Fruit fly (Drosophila melanogaster) whole organism, embryonic: ENCODE results near the gene cort.
A peak's percentile ranks its signal among the peaks of the same experiment; 100 is the strongest.

Experiments
- Atf6 ChIP-seq: fragments of 200-800 bp; sonication (Bioruptor generic); IDR thresholded peaks from 2 replicates; pipeline ENCODE4 v1.3.6; 2022; ENCODE audit warnings: missing biosample characterization, missing genetic modification characterization
- CG1024 ChIP-seq: fragments of 200-800 bp; sonication (Bioruptor generic); IDR thresholded peaks from 2 replicates; pipeline ENCODE4 v1.3.6; 2022; ENCODE audit warnings: missing biosample characterization, missing genetic modification characterization
- CG10366 ChIP-seq: fragments of 200-800 bp; sonication (Bioruptor generic); IDR thresholded peaks from 2 replicates; pipeline ENCODE4 v1.3.6; 2022; ENCODE audit warnings: missing biosample characterization, missing genetic modification characterization
- CG10565 ChIP-seq: fragments of 200-800 bp; sonication (Bioruptor generic); optimal IDR thresholded peaks from 3 replicates; lab custom pipeline; 2016; ENCODE audit warnings: missing biosample characterization, mild to moderate bottlenecking, missing genetic modification characterization
- CG12071 ChIP-seq: fragments of 200-800 bp; sonication (Bioruptor generic); optimal IDR thresholded peaks from 3 replicates; lab custom pipeline; 2018; ENCODE audit warnings: missing biosample characterization, mild to moderate bottlenecking, missing genetic modification characterization
- CG12236 ChIP-seq: fragments of 200-800 bp; sonication (Bioruptor generic); optimal IDR thresholded peaks from 2 replicates; lab custom pipeline; 2016; ENCODE audit warnings: missing biosample characterization, missing genetic modification characterization
- CG13775 ChIP-seq: fragments of 200-800 bp; sonication (Bioruptor generic); optimal IDR thresholded peaks from 3 replicates; lab custom pipeline; 2017; ENCODE audit warnings: missing biosample characterization, mild to moderate bottlenecking, missing genetic modification characterization
- CG1529 ChIP-seq: fragments of 200-800 bp; sonication (Bioruptor generic); optimal IDR thresholded peaks from 3 replicates; lab custom pipeline; 2018; ENCODE audit warnings: missing biosample characterization, missing genetic modification characterization
- CG17361 ChIP-seq: fragments of 200-800 bp; sonication (Bioruptor generic); IDR thresholded peaks from 3 replicates; pipeline ENCODE4 v1.3.6; 2022; ENCODE audit warnings: missing biosample characterization, missing genetic modification characterization
- CG31365 ChIP-seq: fragments of 200-800 bp; sonication (Bioruptor generic); optimal IDR thresholded peaks from 2 replicates; lab custom pipeline; 2018; ENCODE audit warnings: missing biosample characterization, mild to moderate bottlenecking, missing genetic modification characterization
- CG34376 ChIP-seq: fragments of 200-800 bp; sonication (Bioruptor generic); optimal IDR thresholded peaks from 2 replicates; lab custom pipeline; 2018; ENCODE audit warnings: missing biosample characterization, mild to moderate bottlenecking, missing genetic modification characterization
- CG5180 ChIP-seq: fragments of 200-800 bp; sonication (Bioruptor generic); optimal IDR thresholded peaks from 3 replicates; lab custom pipeline; 2017; ENCODE audit warnings: missing biosample characterization, missing genetic modification characterization, mild to moderate bottlenecking, moderate library complexity, missing genetic modification reagents
- CG6689 ChIP-seq: fragments of 200-800 bp; sonication (Bioruptor generic); IDR thresholded peaks from 2 replicates; pipeline ENCODE4 v1.3.6; 2022; ENCODE audit warnings: missing biosample characterization, missing genetic modification characterization
- CG6813 ChIP-seq: fragments of 200-800 bp; sonication (Bioruptor generic); optimal IDR thresholded peaks from 2 replicates; lab custom pipeline; 2017; ENCODE audit warnings: missing biosample characterization, missing genetic modification characterization, mild to moderate bottlenecking, moderate library complexity, missing genetic modification reagents
- CG8281 ChIP-seq: fragments of 200-800 bp; sonication (Bioruptor generic); optimal IDR thresholded peaks from 2 replicates; lab custom pipeline; 2018; ENCODE audit warnings: missing biosample characterization, mild to moderate bottlenecking, missing genetic modification characterization, moderate library complexity
- CG8478 ChIP-seq: fragments of >200 bp; optimal IDR thresholded peaks from 2 replicates; lab custom pipeline; 2018
- CHES-1-like ChIP-seq: fragments of 200-800 bp; sonication (Bioruptor generic); optimal IDR thresholded peaks from 2 replicates; lab custom pipeline; 2016; ENCODE audit warnings: missing biosample characterization, missing genetic modification characterization
- D19A ChIP-seq: fragments of 200-800 bp; optimal IDR thresholded peaks from 3 replicates; lab custom pipeline; 2019; ENCODE audit warnings: missing biosample characterization, mild to moderate bottlenecking, missing genetic modification characterization, moderate library complexity
- HLH4C ChIP-seq: fragments of 200-800 bp; sonication (Bioruptor generic); IDR thresholded peaks from 3 replicates; pipeline ENCODE4 v1.3.6; 2022; ENCODE audit warnings: missing biosample characterization, missing genetic modification characterization; ENCODE audit not compliant: partially characterized antibody
- Meics ChIP-seq: fragments of 200-800 bp; sonication (Bioruptor generic); optimal IDR thresholded peaks from 2 replicates; lab custom pipeline; 2017; ENCODE audit warnings: missing biosample characterization, mild to moderate bottlenecking, missing genetic modification characterization
- NC2β ChIP-seq: fragments of 200-800 bp; sonication (Bioruptor generic); optimal IDR thresholded peaks from 2 replicates; lab custom pipeline; 2016; ENCODE audit warnings: missing biosample characterization, missing genetic modification characterization
- NFAT ChIP-seq: fragments of 200-800 bp; sonication (Bioruptor generic); IDR thresholded peaks from 2 replicates; pipeline ENCODE4 v1.3.6; 2022; ENCODE audit warnings: missing biosample characterization, missing genetic modification characterization
- Opbp ChIP-seq: fragments of 200-800 bp; sonication (Bioruptor generic); IDR thresholded peaks from 3 replicates; pipeline ENCODE4 v1.3.6; 2022; ENCODE audit warnings: missing biosample characterization, missing genetic modification characterization; ENCODE audit not compliant: partially characterized antibody
- Sox100B ChIP-seq: fragments of 200-800 bp; sonication (Bioruptor generic); optimal IDR thresholded peaks from 3 replicates; lab custom pipeline; 2018; ENCODE audit warnings: missing biosample characterization, mild to moderate bottlenecking, missing genetic modification characterization
- YL-1 ChIP-seq: fragments of 200-800 bp; sonication (Bioruptor generic); optimal IDR thresholded peaks from 3 replicates; lab custom pipeline; 2017; ENCODE audit warnings: missing biosample characterization, mild to moderate bottlenecking, missing genetic modification characterization
- ara ChIP-seq: fragments of 200-800 bp; sonication (Bioruptor generic); IDR thresholded peaks from 2 replicates; pipeline ENCODE4 v1.3.6; 2022; ENCODE audit warnings: missing biosample characterization, missing genetic modification characterization
- ato ChIP-seq: fragments of 200-800 bp; sonication (Bioruptor generic); IDR thresholded peaks from 2 replicates; pipeline ENCODE4 v1.3.6; 2022; ENCODE audit warnings: missing biosample characterization, missing genetic modification characterization; ENCODE audit not compliant: partially characterized antibody
- bab2 ChIP-seq: fragments of 200-800 bp; sonication (Bioruptor generic); optimal IDR thresholded peaks from 2 replicates; lab custom pipeline; 2016; ENCODE audit warnings: missing biosample characterization, missing genetic modification characterization
- bcd ChIP-seq: fragments of 200-800 bp; sonication (Bioruptor generic); optimal IDR thresholded peaks from 2 replicates; lab custom pipeline; 2017; ENCODE audit warnings: missing biosample characterization, mild to moderate bottlenecking, missing genetic modification characterization
- chif ChIP-seq, 2 experiments: fragments of 200-800 bp; sonication (Bioruptor generic); optimal IDR thresholded peaks; 3 replicates each; lab custom pipeline; 2016; ENCODE audit warnings: missing biosample characterization in 2 of 2, missing genetic modification characterization in 2 of 2
- danr ChIP-seq: fragments of 200-800 bp; sonication (Bioruptor generic); IDR thresholded peaks from 2 replicates; pipeline ENCODE4 v1.3.6; 2022; ENCODE audit warnings: missing biosample characterization, missing genetic modification characterization
- dmrt99B ChIP-seq: fragments of 200-800 bp; sonication (Bioruptor generic); optimal IDR thresholded peaks from 2 replicates; lab custom pipeline; 2018; ENCODE audit warnings: missing biosample characterization, mild to moderate bottlenecking, missing genetic modification characterization, moderate library complexity
- fd3F ChIP-seq: fragments of 200-800 bp; sonication (Bioruptor generic); optimal IDR thresholded peaks from 2 replicates; lab custom pipeline; 2018; ENCODE audit warnings: missing biosample characterization, mild to moderate bottlenecking, missing genetic modification characterization, moderate library complexity
- hb ChIP-seq: fragments of 200-800 bp; sonication (Bioruptor generic); IDR thresholded peaks from 3 replicates; pipeline ENCODE4 v1.3.6; 2022; ENCODE audit warnings: missing biosample characterization, missing genetic modification characterization; ENCODE audit not compliant: partially characterized antibody
- insv ChIP-seq, 2 experiments: fragments of 200-800 bp; sonication (Bioruptor generic); optimal IDR thresholded peaks; 3 replicates each; lab custom pipeline; 2016 to 2018; ENCODE audit warnings: missing biosample characterization in 2 of 2, missing genetic modification characterization in 2 of 2
- inv ChIP-seq: fragments of 200-800 bp; sonication (Bioruptor generic); IDR thresholded peaks from 2 replicates; pipeline ENCODE4 v1.3.6; 2022; ENCODE audit warnings: missing biosample characterization, missing genetic modification characterization; ENCODE audit not compliant: partially characterized antibody
- jumu ChIP-seq: fragments of 200-800 bp; sonication (Bioruptor generic); optimal IDR thresholded peaks from 3 replicates; lab custom pipeline; 2016; ENCODE audit warnings: missing biosample characterization, missing genetic modification characterization
- kni ChIP-seq: fragments of 200-800 bp; sonication (Bioruptor generic); optimal IDR thresholded peaks from 3 replicates; lab custom pipeline; 2017; ENCODE audit warnings: mild to moderate bottlenecking, missing biosample characterization, missing genetic modification reagents, missing genetic modification characterization
- lmd ChIP-seq: fragments of 200-800 bp; sonication (Bioruptor generic); IDR thresholded peaks from 2 replicates; pipeline ENCODE4 v1.3.6; 2022; ENCODE audit warnings: missing biosample characterization, missing genetic modification characterization
- lola ChIP-seq, 3 experiments: fragments of >200 bp in 2 of 3; fragments of 200-800 bp in 1 of 3; sonication (Bioruptor generic) in 1 of 3; optimal IDR thresholded peaks; 2 replicates each; lab custom pipeline; 2017 to 2019; ENCODE audit warnings: missing biosample characterization in 3 of 3, missing genetic modification characterization in 3 of 3, mild to moderate bottlenecking in 1 of 3, moderate library complexity in 1 of 3
- maf-S ChIP-seq: fragments of 200-800 bp; sonication (Bioruptor generic); optimal IDR thresholded peaks from 2 replicates; lab custom pipeline; 2016; ENCODE audit warnings: missing biosample characterization, missing genetic modification characterization
- mam ChIP-seq: fragments of 200-800 bp; sonication (Bioruptor generic); optimal IDR thresholded peaks from 3 replicates; lab custom pipeline; 2016; ENCODE audit warnings: missing biosample characterization, missing genetic modification characterization
- org-1 ChIP-seq: fragments of 200-800 bp; sonication (Bioruptor generic); optimal IDR thresholded peaks from 2 replicates; lab custom pipeline; 2017; ENCODE audit warnings: missing biosample characterization, missing genetic modification characterization
- scrt ChIP-seq: fragments of 200-800 bp; sonication (Bioruptor generic); optimal IDR thresholded peaks from 2 replicates; lab custom pipeline; 2018; ENCODE audit warnings: missing biosample characterization, mild to moderate bottlenecking, missing genetic modification characterization, moderate library complexity
- trem ChIP-seq: fragments of 200-800 bp; optimal IDR thresholded peaks from 3 replicates; lab custom pipeline; 2019; ENCODE audit warnings: missing biosample characterization, mild to moderate bottlenecking, missing genetic modification characterization, moderate library complexity
- z ChIP-seq: fragments of 200-800 bp; sonication (Bioruptor generic); IDR thresholded peaks from 3 replicates; pipeline ENCODE4 v1.3.6; 2022; ENCODE audit warnings: missing biosample characterization, missing genetic modification characterization

The cort gene

DNA sequence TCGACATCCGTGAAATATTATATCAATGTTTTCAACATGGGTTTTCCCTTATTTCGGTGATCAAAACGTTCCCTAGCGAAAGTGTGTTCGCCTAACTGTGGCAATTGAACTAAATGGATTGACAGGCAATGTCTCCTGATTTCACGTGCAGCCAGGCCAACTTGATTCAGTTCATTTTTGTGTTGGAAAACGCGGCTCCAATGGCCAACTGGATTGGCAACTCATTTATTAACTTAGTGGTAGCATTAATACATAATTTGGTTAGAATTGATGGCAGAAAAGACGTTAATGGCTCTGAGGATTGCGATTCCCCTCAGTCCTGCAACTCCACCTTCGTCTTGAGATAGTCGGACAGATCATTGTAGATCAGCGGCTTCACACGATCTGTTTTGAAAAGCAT lies 10.2 kb upstream of the cort start, which contains the start of gene CG11327:
TSS of gene CG11327 (minus strand) at position 101 of the 400 bp plus-strand sequence.
- no peak for TF ChIP-seq CG10565
- peak; percentile 7 for TF ChIP-seq trem (tag; lab: Kevin White, UChicago)

DNA sequence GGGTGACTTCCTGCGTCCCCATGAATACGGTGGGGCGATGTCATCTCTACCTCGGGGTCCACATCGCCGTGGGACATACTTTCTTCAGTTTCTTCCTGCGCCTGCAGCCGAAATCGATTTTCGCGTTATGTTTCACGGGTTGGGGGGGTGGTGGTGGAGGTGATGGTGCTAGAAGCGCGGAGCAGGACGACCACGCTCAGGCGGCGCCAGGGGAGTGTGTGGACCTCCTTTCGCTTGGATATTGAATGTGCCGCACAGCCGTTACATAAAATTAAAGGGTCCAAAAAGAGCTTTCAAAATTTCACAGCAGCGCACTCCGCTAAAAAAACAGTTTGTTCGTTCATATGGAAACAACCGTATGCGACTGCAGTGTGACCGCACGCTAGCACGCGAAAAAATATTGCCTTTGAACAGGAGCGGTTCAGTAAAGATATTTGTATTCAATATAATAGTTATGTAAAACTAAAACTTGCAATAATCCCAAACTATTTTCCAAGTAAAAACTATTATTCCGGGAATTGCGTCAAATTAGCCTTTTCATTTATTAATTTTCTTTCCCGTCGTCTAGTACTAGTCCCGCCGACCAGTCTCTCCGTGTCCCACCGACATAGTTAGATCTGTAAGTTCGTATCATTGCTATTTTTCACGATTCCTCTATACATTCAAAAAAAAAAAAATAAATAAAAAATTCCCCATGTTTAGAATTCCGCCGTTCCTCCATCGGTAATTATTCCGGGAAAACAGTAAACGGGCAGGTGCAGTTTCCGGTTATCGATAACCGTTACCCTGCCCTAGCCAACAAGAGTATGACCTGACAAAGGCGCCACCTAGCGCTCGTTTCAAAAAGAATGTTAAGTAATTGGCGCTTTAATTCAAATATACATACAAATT lies 7.8 kb upstream of the cort start, which contains the start of gene Nhe3:
TSS of gene Nhe3 (minus strand) at position 373 of the 891 bp plus-strand sequence.
- no peak for TF ChIP-seq kni
- TF ChIP-seq fd3F (GFP tag; lab: Kevin White, UChicago) = peak; percentile 76
- peak; percentile 20 for TF ChIP-seq CG5180 (GFP tag; lab: Kevin White, UChicago)
- peak; percentile 9 for TF ChIP-seq CG12071
- peak; percentile 76 for TF ChIP-seq CG13775
- TF ChIP-seq bcd (GFP tag; lab: Kevin White, UChicago) = peak; percentile 79
- TF ChIP-seq scrt (GFP tag; lab: Kevin White, UChicago) = peak; percentile 57
- TF ChIP-seq CG1529 (GFP tag; lab: Kevin White, UChicago) = peak; percentile 53
- TF ChIP-seq dmrt99B (tag; lab: Kevin White, UChicago) = no peak
- TF ChIP-seq CHES-1-like (GFP tag; lab: Kevin White, UChicago) = peak; percentile 86
- peak; percentile 80 for TF ChIP-seq CG10366 (GFP tag; lab: Robert Waterston, UW)
- TF ChIP-seq hb (GFP tag; lab: Robert Waterston, UW) = no peak
- peak; percentile 38 for TF ChIP-seq CG8281 (tag; lab: Kevin White, UChicago)
- peak; percentile 68; the same call in 1 of the 2 replicates for TF ChIP-seq CG1024 (GFP tag; lab: Robert Waterston, UW)
- peak; percentile 44 for TF ChIP-seq org-1 (GFP tag; lab: Kevin White, UChicago)
- peak; percentile 62; the same call in 1 of the 2 replicates for TF ChIP-seq Atf6 (GFP tag; lab: Robert Waterston, UW)
- peak; percentile 87 for TF ChIP-seq CG6689 (GFP tag; lab: Robert Waterston, UW)
- TF ChIP-seq insv (GFP tag; optimal IDR thresholded peaks at IDR 0.05; lab: Kevin White, UChicago) = peak in 1 of 2 experiments; percentile 29
- TF ChIP-seq Opbp (GFP tag; lab: Robert Waterston, UW) = peak; percentile 64
- TF ChIP-seq CG34376 (GFP tag; lab: Kevin White, UChicago) = peak; percentile 62
- peak in 1 of 3 experiments; percentile 70 for TF ChIP-seq lola (GFP tag; optimal IDR thresholded peaks at IDR 0.05; lab: Kevin White, UChicago)
- TF ChIP-seq NC2β (GFP tag; lab: Kevin White, UChicago) = peak; percentile 65
- TF ChIP-seq ato = 0 out of 2 replicates have a peak, but pooled peaks have one; percentile 38
- peak; percentile 88 for TF ChIP-seq bab2 (GFP tag; lab: Kevin White, UChicago)
- peak; percentile 87 for TF ChIP-seq mam (GFP tag; lab: Kevin White, UChicago)
- TF ChIP-seq chif (GFP tag; optimal IDR thresholded peaks at IDR 0.05; lab: Kevin White, UChicago) = peak; percentile 36 to 85
- peak; percentile 81 for TF ChIP-seq Sox100B (GFP tag; lab: Kevin White, UChicago)
- no peak for TF ChIP-seq z
- TF ChIP-seq YL-1 (GFP tag; lab: Kevin White, UChicago) = peak; percentile 83
- TF ChIP-seq lmd (GFP tag; lab: Robert Waterston, UW) = peak; percentile 85
- TF ChIP-seq CG8478 (lab: Kevin White, UChicago) = no peak
- TF ChIP-seq danr (GFP tag; lab: Robert Waterston, UW) = peak; percentile 46; the same call in 1 of the 2 replicates
- TF ChIP-seq jumu (GFP tag; lab: Kevin White, UChicago) = peak; percentile 80
- TF ChIP-seq maf-S (GFP tag; lab: Kevin White, UChicago) = peak; percentile 59
- peak; percentile 87 for TF ChIP-seq CG17361 (GFP tag; lab: Robert Waterston, UW)
- peak; percentile 77 for TF ChIP-seq Meics (GFP tag; lab: Kevin White, UChicago)
- TF ChIP-seq D19A (tag; lab: Kevin White, UChicago) = no peak
- peak; percentile 26 for TF ChIP-seq CG12236 (GFP tag; lab: Kevin White, UChicago)
- TF ChIP-seq NFAT = peak; percentile 84
- TF ChIP-seq CG6813 (GFP tag; lab: Kevin White, UChicago) = peak; percentile 60
- peak; percentile 78 for TF ChIP-seq ara (GFP tag; lab: Robert Waterston, UW)
- TF ChIP-seq CG31365 (tag; lab: Kevin White, UChicago) = no peak
- TF ChIP-seq inv (GFP tag; lab: Robert Waterston, UW) = peak; percentile 51; the same call in 1 of the 2 replicates
- TF ChIP-seq HLH4C = peak; percentile 68
